Worm (Caenorhabditis elegans) whole organism, L4 larva: ENCODE measurements around the gene cal-2.

Experiments used
- D1046.2 ChIP-seq: fragments of 200-800 bp; sonication (Bioruptor generic); IDR thresholded peaks from 2 replicates; pipeline ENCODE4 v1.3.6; 2022; ENCODE audit warnings: missing genetic modification characterization, missing compliant biosample characterization
- F37D6.2 ChIP-seq: sonication (generic microtip); optimal IDR thresholded peaks from 2 replicates; lab custom pipeline; 2016; ENCODE audit warnings: mild to moderate bottlenecking, missing genetic modification characterization, missing compliant biosample characterization
- F44E2.7 ChIP-seq: fragments of 200-800 bp; sonication (Bioruptor generic); IDR thresholded peaks from 2 replicates; pipeline ENCODE4 v2.1.2; 2022; ENCODE audit warnings: missing genetic modification characterization, missing compliant biosample characterization
- F49E8.2 ChIP-seq: sonication (generic microtip); optimal IDR thresholded peaks from 2 replicates; lab custom pipeline; 2016; ENCODE audit warnings: missing compliant biosample characterization, mild to moderate bottlenecking, missing genetic modification characterization, borderline replicate concordance
- T20F7.1 ChIP-seq: fragments of 200-800 bp; sonication (Bioruptor generic); optimal IDR thresholded peaks from 2 replicates; lab custom pipeline; 2018; ENCODE audit warnings: mild to moderate bottlenecking, missing genetic modification characterization, missing compliant biosample characterization
- Y75B8A.6 ChIP-seq: fragments of 200-800 bp; sonication (Bioruptor generic); IDR thresholded peaks from 2 replicates; pipeline ENCODE4 v1.3.6; 2022; ENCODE audit warnings: missing genetic modification reagents, missing genetic modification characterization, missing compliant biosample characterization
- aha-1 ChIP-seq: fragments of 150-350 bp; peaks from one replicate; lab custom pipeline; 2014; ENCODE audit warnings: missing biosample characterization, missing genetic modification characterization
- ama-1 ChIP-seq: fragments of 150-350 bp; optimal IDR thresholded peaks from 2 replicates; lab custom pipeline; 2014; ENCODE audit warnings: inconsistent platforms, mixed read lengths
- arid-1 ChIP-seq: fragments of 200-800 bp; sonication (Bioruptor generic); conservative IDR thresholded peaks from 2 replicates; pipeline ENCODE4 v1.3.6; 2022; ENCODE audit warnings: missing genetic modification reagents, missing genetic modification characterization, missing compliant biosample characterization
- ceh-32 ChIP-seq: sonication (generic microtip); optimal IDR thresholded peaks from 2 replicates; lab custom pipeline; 2016; ENCODE audit warnings: mild to moderate bottlenecking, missing genetic modification characterization, missing compliant biosample characterization; ENCODE audit not compliant: poor library complexity
- daf-16 ChIP-seq, 3 experiments: sonication (generic microtip); optimal IDR thresholded peaks; 2 replicates each; lab custom pipeline; 2016 to 2017; ENCODE audit warnings: missing genetic modification characterization in 3 of 3, missing genetic modification reagents in 3 of 3, mild to moderate bottlenecking in 2 of 3, missing compliant biosample characterization in 2 of 3, missing biosample characterization in 1 of 3, moderate library complexity in 1 of 3
- daf-19 ChIP-seq: fragments of 200-800 bp; sonication (Bioruptor generic); conservative IDR thresholded peaks from 2 replicates; pipeline ENCODE4 v1.3.6; 2022; ENCODE audit warnings: missing genetic modification characterization, missing compliant biosample characterization
- dmd-6 ChIP-seq: fragments of 200-800 bp; sonication (Bioruptor generic); IDR thresholded peaks from 2 replicates; pipeline ENCODE4 v1.3.6; 2022; ENCODE audit warnings: missing genetic modification reagents, missing genetic modification characterization, missing compliant biosample characterization
- dmd-8 ChIP-seq: fragments of 200-800 bp; sonication (Bioruptor generic); IDR thresholded peaks from 2 replicates; pipeline ENCODE4 v1.3.6; 2022; ENCODE audit warnings: missing genetic modification characterization, missing compliant biosample characterization
- dve-1 ChIP-seq: sonication (generic microtip); optimal IDR thresholded peaks from 2 replicates; lab custom pipeline; 2017; ENCODE audit warnings: antibody characterized with exemption, mild to moderate bottlenecking, missing genetic modification characterization, missing compliant biosample characterization; ENCODE audit not compliant: insufficient read depth
- fkh-10 ChIP-seq: fragments of 150-350 bp; optimal IDR thresholded peaks from 2 replicates; lab custom pipeline; 2014; ENCODE audit warnings: missing biosample characterization, missing genetic modification reagents, missing genetic modification characterization
- gei-8 ChIP-seq: fragments of 200-800 bp; sonication (Bioruptor generic); optimal IDR thresholded peaks from 2 replicates; lab custom pipeline; 2018; ENCODE audit warnings: mild to moderate bottlenecking, missing genetic modification characterization, missing compliant biosample characterization
- hlh-11 ChIP-seq: fragments of 200-800 bp; sonication (Bioruptor generic); optimal IDR thresholded peaks from 2 replicates; lab custom pipeline; 2018; ENCODE audit warnings: mild to moderate bottlenecking, missing genetic modification characterization, missing compliant biosample characterization
- hlh-30 ChIP-seq: sonication (generic microtip); optimal IDR thresholded peaks from 2 replicates; lab custom pipeline; 2017; ENCODE audit warnings: antibody characterized with exemption, mild to moderate bottlenecking, missing genetic modification characterization, missing compliant biosample characterization; ENCODE audit not compliant: insufficient read depth
- lin-13 ChIP-seq: fragments of 150-350 bp; optimal IDR thresholded peaks from 2 replicates; lab custom pipeline; 2014; ENCODE audit warnings: missing biosample characterization, missing genetic modification reagents, missing genetic modification characterization
- lir-3 ChIP-seq: sonication (generic microtip); optimal IDR thresholded peaks from 2 replicates; lab custom pipeline; 2016; ENCODE audit warnings: mild to moderate bottlenecking, missing genetic modification characterization, missing compliant biosample characterization
- lsy-2 ChIP-seq, 2 experiments: fragments of 150-350 bp in 1 of 2; sonication (generic microtip) in 1 of 2; optimal IDR thresholded peaks; 2 replicates each; lab custom pipeline; 2014 to 2017; ENCODE audit warnings: missing biosample characterization in 2 of 2, missing genetic modification characterization in 2 of 2
- mdl-1 ChIP-seq, 2 experiments: fragments of 150-350 bp in 1 of 2; sonication (generic microtip) in 1 of 2; optimal IDR thresholded peaks; 2 replicates each; lab custom pipeline; 2014 to 2017; ENCODE audit warnings: missing biosample characterization in 2 of 2, missing genetic modification characterization in 2 of 2
- nhr-111 ChIP-seq: fragments of 200-800 bp; sonication (Bioruptor generic); optimal IDR thresholded peaks from 2 replicates; lab custom pipeline; 2018; ENCODE audit warnings: mild to moderate bottlenecking, missing genetic modification characterization, missing compliant biosample characterization
- nhr-237 ChIP-seq: sonication (generic microtip); optimal IDR thresholded peaks from 2 replicates; lab custom pipeline; 2017; ENCODE audit warnings: missing biosample characterization, missing genetic modification characterization
- nhr-28 ChIP-seq: fragments of 150-350 bp; optimal IDR thresholded peaks from 2 replicates; lab custom pipeline; 2014; ENCODE audit warnings: missing biosample characterization, missing genetic modification characterization
- nhr-41 ChIP-seq: fragments of 200-800 bp; sonication (Bioruptor generic); IDR thresholded peaks from 2 replicates; pipeline ENCODE4 v1.3.6; 2022; ENCODE audit warnings: missing genetic modification reagents, missing genetic modification characterization, missing compliant biosample characterization
- nhr-42 ChIP-seq: fragments of 200-800 bp; sonication (Bioruptor generic); IDR thresholded peaks from 2 replicates; pipeline ENCODE4 v1.3.6; 2022; ENCODE audit warnings: missing genetic modification characterization, missing compliant biosample characterization
- nhr-6 ChIP-seq: fragments of 150-350 bp; optimal IDR thresholded peaks from 2 replicates; lab custom pipeline; 2014; ENCODE audit warnings: missing biosample characterization, missing genetic modification characterization
- nhr-77 ChIP-seq: fragments of 150-350 bp; optimal IDR thresholded peaks from 2 replicates; lab custom pipeline; 2014; ENCODE audit warnings: missing biosample characterization, missing genetic modification characterization
- pqm-1 ChIP-seq: sonication (generic microtip); optimal IDR thresholded peaks from 2 replicates; lab custom pipeline; 2017; ENCODE audit warnings: missing biosample characterization, missing genetic modification characterization
- saeg-2 ChIP-seq: fragments of 200-800 bp; sonication (Bioruptor generic); IDR thresholded peaks from 2 replicates; pipeline ENCODE4 v1.3.6; 2022; ENCODE audit warnings: missing genetic modification reagents, missing genetic modification characterization, missing compliant biosample characterization
- set-16 ChIP-seq: fragments of 200-800 bp; sonication (Bioruptor generic); IDR thresholded peaks from 2 replicates; pipeline ENCODE4 v1.3.6; 2022; ENCODE audit warnings: missing genetic modification reagents, missing genetic modification characterization, missing compliant biosample characterization
- tag-97 ChIP-seq: fragments of 200-800 bp; sonication (Bioruptor generic); IDR thresholded peaks from 2 replicates; pipeline ENCODE4 v1.3.6; 2022; ENCODE audit warnings: missing genetic modification characterization, missing compliant biosample characterization
- tra-1 ChIP-seq: fragments of 200-800 bp; sonication (Bioruptor generic); IDR thresholded peaks from 2 replicates; pipeline ENCODE4 v1.3.6; 2022; ENCODE audit warnings: missing genetic modification reagents, missing genetic modification characterization, missing compliant biosample characterization
- unc-130 ChIP-seq: sonication (generic microtip); optimal IDR thresholded peaks from 2 replicates; lab custom pipeline; 2016; ENCODE audit warnings: missing genetic modification reagents, missing genetic modification characterization, missing compliant biosample characterization
- vab-7 ChIP-seq: fragments of 200-800 bp; sonication (Bioruptor generic); IDR thresholded peaks from 2 replicates; pipeline ENCODE4 v1.3.6; 2022; ENCODE audit warnings: missing genetic modification reagents, missing genetic modification characterization, missing compliant biosample characterization
- zfp-2 ChIP-seq: sonication (generic microtip); optimal IDR thresholded peaks from 2 replicates; lab custom pipeline; 2016; ENCODE audit warnings: mild to moderate bottlenecking, missing genetic modification characterization, missing compliant biosample characterization
- zip-11 ChIP-seq: fragments of 200-800 bp; sonication (Bioruptor generic); IDR thresholded peaks from 2 replicates; pipeline ENCODE4 v1.3.6; 2022; ENCODE audit warnings: missing genetic modification characterization, missing compliant biosample characterization
- zip-2 ChIP-seq: fragments of 150-350 bp; optimal IDR thresholded peaks from 2 replicates; lab custom pipeline; 2014; ENCODE audit warnings: missing biosample characterization, missing genetic modification characterization
- ztf-11 ChIP-seq: fragments of 150-350 bp; optimal IDR thresholded peaks from 2 replicates; lab custom pipeline; 2014; ENCODE audit warnings: missing biosample characterization, missing genetic modification characterization
- ztf-7 ChIP-seq: fragments of 150-350 bp; optimal IDR thresholded peaks from 2 replicates; lab custom pipeline; 2014; ENCODE audit warnings: missing biosample characterization, missing genetic modification characterization

The cal-2 gene

ce11 chrII:8990267-8990666 lies 29.8 kb downstream of the cal-2 start:
- TF ChIP-seq nhr-42 (GFP tag; lab: Robert Waterston, UW) (no peak), D1046.2 (GFP tag; lab: Robert Waterston, UW) (no peak), nhr-77 (tag; lab: Kevin White, UChicago) (peak; percentile 47), nhr-28 (tag; lab: Kevin White, UChicago) (peak; percentile 55), fkh-10 (no peak), F44E2.7 (GFP tag; lab: Robert Waterston, UW) (no peak), nhr-6 (tag; lab: Kevin White, UChicago) (no peak), aha-1 (no peak), T20F7.1 (GFP tag; lab: Kevin White, UChicago) (no peak), dve-1 (tag; lab: Kevin White, UChicago) (peak; percentile 68), zip-11 (GFP tag; lab: Robert Waterston, UW) (no peak), saeg-2 (GFP tag; lab: Robert Waterston, UW) (no peak), pqm-1 (tag; lab: Kevin White, UChicago) (peak; percentile 3), dmd-8 (GFP tag; lab: Robert Waterston, UW) (no peak), Y75B8A.6 (GFP tag; lab: Robert Waterston, UW) (no peak), daf-16 (GFP tag; optimal IDR thresholded peaks at IDR 0.05; lab: Kevin White, UChicago) (no peak), daf-16 (tag; optimal IDR thresholded peaks at IDR 0.05; lab: Kevin White, UChicago) (peak; percentile 78), hlh-11 (tag; lab: Kevin White, UChicago) (peak; percentile 58), tag-97 (GFP tag; lab: Robert Waterston, UW) (no peak), zip-2 (tag; lab: Kevin White, UChicago) (no peak), set-16 (GFP tag; lab: Robert Waterston, UW) (no peak), nhr-237 (no peak), ztf-11 (tag; lab: Kevin White, UChicago) (no peak), lsy-2 (tag; optimal IDR thresholded peaks at IDR 0.05; lab: Kevin White, UChicago) (no peak), tra-1 (GFP tag; lab: Robert Waterston, UW) (no peak), ceh-32 (tag; lab: Kevin White, UChicago) (no peak), F37D6.2 (no peak), arid-1 (no peak), F49E8.2 (tag; lab: Kevin White, UChicago) (no peak), dmd-6 (peak; percentile 38), daf-19 (no peak)

- TF ChIP-seq hlh-30 (tag; lab: Kevin White, UChicago) (peak; percentile 15), lir-3 (tag; lab: Kevin White, UChicago) (no peak), ama-1 (lab: Kevin White, UChicago) (no peak), zfp-2 (tag; lab: Kevin White, UChicago) (no peak), dmd-6 (peak; percentile 42; the same call in 1 of the 2 replicates), dve-1 (tag; lab: Kevin White, UChicago) (peak; percentile 46), nhr-111 (no peak), hlh-11 (tag; lab: Kevin White, UChicago) (peak; percentile 60), lin-13 (GFP tag; lab: Kevin White, UChicago) (no peak), pqm-1 (tag; lab: Kevin White, UChicago) (peak; percentile 71), unc-130 (GFP tag; lab: Kevin White, UChicago) (no peak), daf-16 (GFP tag; optimal IDR thresholded peaks at IDR 0.05; lab: Kevin White, UChicago) (no peak), daf-16 (tag; optimal IDR thresholded peaks at IDR 0.05; lab: Kevin White, UChicago) (peak; percentile 54), vab-7 (GFP tag; lab: Robert Waterston, UW) (no peak), nhr-41 (GFP tag; lab: Robert Waterston, UW) (no peak), ztf-7 (tag; lab: Kevin White, UChicago) (no peak), nhr-28 (tag; lab: Kevin White, UChicago) (peak; percentile 72), mdl-1 (tag; optimal IDR thresholded peaks at IDR 0.05; lab: Kevin White, UChicago) (peak in 1 of 2 experiments; percentile 18), gei-8 (no peak)
Measured at ce11 chrII:8991602-8992001, 31.1 kb downstream of the cal-2 start.
